Fruit fly (Drosophila melanogaster): Measurements from ENCODE around the gene Hsp68.

Hsp68 gene

dm6 chr3R:24037538-24038265 is 19.4 kb downstream of the Hsp68 start, which contains the start of gene spas:
TSS of gene spas (plus strand) at chr3R:24038215.
- TF ChIP-seq noc (tag; optimal IDR thresholded peaks at IDR 0.05), result peak; percentile 10

dm6 chr3R:24031825-24032523 is 25.1 kb downstream of the Hsp68 start, which contains the start of the genes KrT95D and Mettl3:
TSS of gene KrT95D (minus strand) at chr3R:24031827.
TSS of gene Mettl3 (plus strand) at chr3R:24032157.
- no peak for TF ChIP-seq noc (tag; optimal IDR thresholded peaks at IDR 0.05)

dm6 chr3R:24031019-24031824 is 25.9 kb downstream of the Hsp68 start:
- peak; percentile 14 for TF ChIP-seq noc (tag; optimal IDR thresholded peaks at IDR 0.05)

dm6 chr3R:24027222-24027621 is 29.9 kb downstream of the Hsp68 start:
- no peak for TF ChIP-seq noc (tag; optimal IDR thresholded peaks at IDR 0.05)

DNA sequence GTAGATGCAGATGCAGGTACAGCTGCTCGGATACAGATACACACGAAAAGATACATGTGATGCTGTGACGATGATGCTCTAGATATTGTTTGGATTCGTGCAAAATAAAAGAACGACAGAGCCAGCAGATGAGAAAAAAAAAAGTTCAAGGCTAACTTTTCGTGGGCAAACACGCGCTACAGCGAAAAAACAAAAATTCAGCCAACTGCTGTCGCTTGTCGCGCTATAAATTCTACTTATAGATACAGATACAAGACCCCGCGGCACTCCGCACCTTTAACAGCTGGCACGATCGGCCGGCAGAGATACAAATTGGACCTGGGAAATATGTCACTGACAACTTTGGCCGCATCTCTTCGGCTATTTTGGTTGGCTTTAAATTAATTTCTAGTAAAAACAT is 30.6 kb downstream of the Hsp68 start:
- TF ChIP-seq noc (tag; optimal IDR thresholded peaks at IDR 0.05), result no peak

DNA sequence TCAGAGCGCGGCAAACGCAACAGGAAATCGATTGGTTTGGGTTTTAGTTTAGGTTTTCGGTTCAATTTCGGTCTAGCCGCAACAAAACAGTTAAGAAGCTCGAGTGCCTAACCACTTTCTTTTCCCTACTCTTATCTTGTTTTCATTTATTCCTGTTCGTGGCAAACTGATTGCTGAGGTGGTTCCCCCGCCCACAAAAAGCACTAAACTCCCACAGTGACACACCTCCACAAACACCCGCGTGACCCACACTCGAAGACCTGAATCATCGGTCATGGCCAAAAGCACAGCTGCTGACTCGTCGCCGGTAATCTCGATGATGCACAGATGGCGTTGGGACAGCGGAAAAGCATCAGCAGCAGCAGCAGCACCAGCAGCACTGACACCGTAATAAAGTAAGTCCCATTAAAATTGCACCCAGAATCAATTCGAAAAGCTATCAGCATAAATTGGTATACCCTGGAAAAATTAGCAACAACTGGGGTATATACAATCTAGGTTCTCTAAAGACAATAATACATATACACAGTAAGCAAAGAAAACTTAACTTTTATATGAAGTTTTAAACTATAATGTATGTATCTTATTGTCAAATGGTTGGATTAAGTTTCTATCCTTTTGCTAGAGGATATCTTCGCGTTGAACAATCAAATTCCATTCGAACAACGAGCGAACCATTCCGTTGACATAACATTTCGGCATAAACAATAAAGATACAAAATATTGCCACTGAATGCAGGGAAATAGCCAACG is 31.2 kb downstream of the Hsp68 start:
- TF ChIP-seq noc (tag; optimal IDR thresholded peaks at IDR 0.05), result no peak

dm6 chr3R:24024688-24025087 is 32.4 kb downstream of the Hsp68 start:
- no peak for TF ChIP-seq noc (tag; optimal IDR thresholded peaks at IDR 0.05)

DNA sequence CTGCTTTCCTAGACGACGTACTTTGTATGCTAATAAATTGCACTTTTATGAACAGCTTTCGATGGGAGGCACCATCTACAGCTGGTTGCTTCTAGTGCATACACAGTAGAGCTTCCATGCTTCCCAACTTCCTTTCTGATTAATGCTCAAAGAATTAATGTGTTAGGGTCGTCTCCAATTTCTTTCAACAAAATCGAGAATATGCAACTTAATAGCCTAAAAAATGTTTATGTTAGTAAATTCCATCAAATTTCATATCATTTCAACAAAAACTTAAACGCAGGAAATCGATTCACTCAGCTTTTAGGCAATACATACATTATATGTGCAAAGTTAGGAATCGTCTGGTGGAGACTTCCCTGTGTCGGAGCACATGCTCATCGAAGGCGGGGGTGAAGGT is 33.0 kb downstream of the Hsp68 start:
- no peak for TF ChIP-seq noc (tag; optimal IDR thresholded peaks at IDR 0.05)

DNA sequence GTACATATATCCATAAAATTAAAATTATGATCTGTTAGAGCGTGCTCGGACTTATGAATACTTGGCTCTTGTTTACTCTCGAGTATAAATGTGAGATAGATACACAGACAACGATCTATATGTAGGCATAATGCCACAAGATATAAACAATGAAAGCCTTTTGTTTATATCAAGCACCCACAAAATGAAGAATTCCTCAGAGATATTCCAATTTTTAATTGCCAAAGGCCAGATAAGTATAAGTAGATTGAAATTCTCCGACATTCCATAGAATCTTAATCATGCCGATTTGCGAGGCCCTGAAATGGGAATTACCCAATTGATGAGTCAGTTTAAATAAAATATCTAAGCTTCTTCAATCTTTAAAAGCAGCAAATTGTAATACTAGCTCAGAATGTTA is 35.2 kb downstream of the Hsp68 start:
- no peak for TF ChIP-seq noc (tag; optimal IDR thresholded peaks at IDR 0.05)

dm6 chr3R:24017648-24018047 is 39.5 kb downstream of the Hsp68 start:
- no peak for TF ChIP-seq noc (tag; optimal IDR thresholded peaks at IDR 0.05)

- peak; percentile 33 for TF ChIP-seq noc (tag; optimal IDR thresholded peaks at IDR 0.05)
Observed at dm6 chr3R:24015939-24016913, 40.9 kb downstream of the Hsp68 start.

DNA sequence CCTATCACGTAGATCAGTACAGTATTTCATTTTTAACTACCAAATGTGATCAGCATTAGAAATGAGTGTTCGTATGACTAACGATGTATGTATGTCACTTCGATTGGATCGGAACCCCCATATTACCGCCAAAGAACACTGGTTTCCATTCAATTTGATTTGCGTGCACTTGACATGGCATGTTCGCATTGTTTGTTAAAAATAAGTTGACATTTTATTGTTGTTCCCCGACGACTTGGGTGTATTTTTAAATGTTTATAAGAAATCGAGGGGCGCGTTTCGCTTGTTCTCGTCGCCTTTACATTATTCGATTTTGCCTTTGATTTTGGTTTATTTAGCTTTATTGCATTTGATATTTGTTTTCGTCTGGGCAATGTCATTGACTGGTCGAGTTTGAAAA is 41.7 kb downstream of the Hsp68 start:
- TF ChIP-seq noc (tag; optimal IDR thresholded peaks at IDR 0.05), result no peak

DNA sequence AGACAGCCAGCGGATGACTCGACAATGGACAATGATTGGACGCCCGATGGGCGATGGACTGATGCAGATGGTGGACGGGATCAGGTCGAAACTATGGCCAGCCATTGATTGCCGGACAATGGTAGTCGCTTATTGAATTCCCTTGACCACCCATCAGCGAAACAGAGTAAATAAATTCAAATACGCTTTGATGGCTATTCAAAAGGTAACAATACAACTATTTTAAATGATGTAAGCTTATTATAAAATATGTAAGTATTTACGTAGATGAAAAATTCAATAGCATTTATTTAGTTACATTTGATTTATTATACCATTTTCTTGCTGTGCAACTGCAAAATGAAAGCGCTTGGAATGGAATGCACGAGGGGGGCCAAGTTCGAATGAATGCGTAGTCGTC is 42.5 kb downstream of the Hsp68 start:
- no peak for TF ChIP-seq noc (tag; optimal IDR thresholded peaks at IDR 0.05)

DNA sequence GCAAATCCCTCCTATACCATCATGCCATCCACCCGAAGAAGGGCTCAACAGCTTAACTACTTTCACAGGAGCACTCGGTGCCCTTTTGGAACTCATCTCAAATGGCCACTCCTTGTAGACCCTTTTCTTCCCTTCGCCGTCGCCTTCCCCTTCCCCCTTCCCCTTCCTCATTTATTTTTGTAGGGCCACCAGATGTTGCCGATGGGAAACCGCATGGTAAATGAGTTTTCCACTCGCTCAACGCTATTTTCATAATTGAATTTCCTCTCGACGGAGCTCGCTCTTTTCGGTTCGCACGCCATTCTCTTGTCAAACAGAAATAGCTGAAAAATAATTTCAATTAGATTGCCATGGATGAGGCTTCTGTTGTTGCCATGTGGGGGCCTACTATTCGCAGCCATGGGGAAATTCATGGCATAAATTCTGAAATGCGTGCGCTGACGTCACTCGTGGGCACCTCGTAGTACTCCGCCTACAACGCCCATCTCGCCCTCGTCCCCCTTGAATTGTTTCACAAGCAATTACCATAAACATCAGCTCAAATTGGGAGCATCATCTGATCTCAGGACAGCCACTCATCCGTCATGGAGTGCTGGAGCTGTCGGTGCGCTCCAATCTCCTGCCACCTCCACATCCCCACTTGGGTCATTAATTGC is 44.9 kb downstream of the Hsp68 start:
- no peak for TF ChIP-seq noc (tag; optimal IDR thresholded peaks at IDR 0.05)

Measured in whole organism, larva.